Comparison of ENCODE assay signal across 1 fruit fly cellular context in the genomic region with DNA sequence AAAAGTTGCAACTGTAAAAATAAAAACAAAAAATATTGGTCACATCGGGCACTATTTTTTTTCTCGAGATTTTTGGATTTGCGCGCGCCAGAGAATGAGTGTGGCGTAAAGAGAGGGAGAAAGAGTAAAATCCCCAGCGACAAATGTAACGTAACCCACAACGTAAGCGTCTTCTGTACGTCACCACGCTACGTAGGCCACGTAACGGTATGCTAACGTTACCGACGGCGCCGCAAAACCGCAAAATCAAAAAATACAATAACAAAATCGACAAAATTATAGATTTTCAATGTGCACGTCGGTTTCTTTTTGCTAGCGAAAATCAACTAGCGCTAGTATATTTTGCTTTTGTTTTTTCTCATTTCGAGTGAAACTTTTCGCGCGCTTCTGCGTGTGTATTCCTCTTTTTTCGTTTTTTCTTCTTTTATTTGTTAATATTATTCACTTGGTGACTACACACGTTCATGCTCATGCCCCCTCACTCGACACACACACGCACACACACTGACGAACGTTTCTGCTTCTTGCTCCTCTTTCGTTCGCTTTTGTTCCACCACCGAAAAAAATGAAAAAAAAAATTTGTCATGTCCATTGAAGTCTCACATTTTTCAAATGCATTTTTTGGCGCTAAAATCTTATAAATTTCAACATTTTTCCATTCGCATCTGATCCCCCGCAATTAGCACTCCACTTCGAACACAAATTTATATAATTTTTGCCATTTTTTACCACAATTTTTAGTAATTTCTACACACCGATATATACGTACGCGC.
A peak's percentile ranks its signal among the peaks of the same experiment; 100 is the strongest.
TF ChIP-seq lines count a peak whose summit lies in the region.

No protein-coding gene starts in this region.

TF ChIP-seq in whole organism, embryonic, 481 proteins besides CTCF, POLR2A, EP300 and RAD21 (continued from another document):
- TF ChIP-seq CG4617 (GFP tag; optimal IDR thresholded peaks at IDR 0.05; lab: Kevin White, UChicago; ENCODE audit: borderline replicate concordance) (no peak), CG16813 (GFP tag; IDR thresholded peaks at IDR 0.05; lab: Robert Waterston, UW; ENCODE audit: partially characterized antibody) (no peak), CG2678 (tag; optimal IDR thresholded peaks at IDR 0.05; lab: Kevin White, UChicago) (peak; percentile 21), gfzf (GFP tag; optimal IDR thresholded peaks at IDR 0.05; lab: Kevin White, UChicago) (no peak), Drgx (GFP tag; IDR thresholded peaks at IDR 0.05; lab: Robert Waterston, UW) (0 out of 2 replicates have a peak, but pooled peaks have one; percentile 19), CG15269 (tag; optimal IDR thresholded peaks at IDR 0.05; lab: Kevin White, UChicago) (no peak), ERR (GFP tag; optimal IDR thresholded peaks at IDR 0.05; lab: Kevin White, UChicago) (no peak), CG15514 (GFP tag; optimal IDR thresholded peaks at IDR 0.05; lab: Kevin White, UChicago) (no peak), CG10209 (GFP tag; optimal IDR thresholded peaks at IDR 0.05; lab: Kevin White, UChicago) (no peak), CG12299 (tag; optimal IDR thresholded peaks at IDR 0.05; lab: Kevin White, UChicago) (peak; percentile 8), Trl (optimal IDR thresholded peaks at IDR 0.05; lab: Kevin White, UChicago) (peak; percentile 40 to 47), Trl (GFP tag; optimal IDR thresholded peaks at IDR 0.05; lab: Kevin White, UChicago) (no peak), pan (optimal IDR thresholded peaks at IDR 0.05; lab: Kevin White, UChicago) (no peak), pan (GFP tag; optimal IDR thresholded peaks at IDR 0.05 in 1 of 2, IDR thresholded peaks at IDR 0.05 in 1 of 2) (no peak), CG11085 (GFP tag; IDR thresholded peaks at IDR 0.05; lab: Robert Waterston, UW) (no peak), bsh (GFP tag; optimal IDR thresholded peaks at IDR 0.05; lab: Kevin White, UChicago) (peak in 1 of 2 experiments; percentile 6), CG10431 (GFP tag; optimal IDR thresholded peaks at IDR 0.05; lab: Kevin White, UChicago) (no peak), CG13287 (GFP tag; IDR thresholded peaks at IDR 0.05; lab: Robert Waterston, UW; ENCODE audit: partially characterized antibody) (no peak), CG2889 (GFP tag; IDR thresholded peaks at IDR 0.05; lab: Robert Waterston, UW) (no peak), CG17385 (GFP tag; optimal IDR thresholded peaks at IDR 0.05; lab: Kevin White, UChicago) (peak; percentile 92), Oli (tag; optimal IDR thresholded peaks at IDR 0.05; lab: Kevin White, UChicago) (no peak), CG17361 (GFP tag; IDR thresholded peaks at IDR 0.05; lab: Robert Waterston, UW) (0 out of 3 replicates have a peak, but pooled peaks have one; percentile 7), CG7357 (GFP tag; IDR thresholded peaks at IDR 0.05; lab: Robert Waterston, UW) (no peak), CG10543 (GFP tag; optimal IDR thresholded peaks at IDR 0.05; lab: Kevin White, UChicago) (no peak), luna (GFP tag; optimal IDR thresholded peaks at IDR 0.05; lab: Kevin White, UChicago) (no peak), ATbp (GFP tag; optimal IDR thresholded peaks at IDR 0.05; lab: Kevin White, UChicago) (no peak), wor (GFP tag; IDR thresholded peaks at IDR 0.05; lab: Robert Waterston, UW) (no peak), Hey (tag; optimal IDR thresholded peaks at IDR 0.05; lab: Kevin White, UChicago) (no peak), fd3F (GFP tag; optimal IDR thresholded peaks at IDR 0.05; lab: Kevin White, UChicago) (no peak), CG13424 (tag; optimal IDR thresholded peaks at IDR 0.05; lab: Kevin White, UChicago) (peak; percentile 7), CG31224 (GFP tag; IDR thresholded peaks at IDR 0.05; lab: Robert Waterston, UW) (no peak), D (optimal IDR thresholded peaks at IDR 0.05; lab: Kevin White, UChicago) (no peak), D (GFP tag; optimal IDR thresholded peaks at IDR 0.05; lab: Kevin White, UChicago) (peak; percentile 3), cg (GFP tag; optimal IDR thresholded peaks at IDR 0.05; lab: Kevin White, UChicago) (no peak), Atf6 (GFP tag; IDR thresholded peaks at IDR 0.05; lab: Robert Waterston, UW) (no peak), CG30431 (GFP tag; optimal IDR thresholded peaks at IDR 0.05; lab: Kevin White, UChicago) (no peak), BtbVII (GFP tag; optimal IDR thresholded peaks at IDR 0.05; lab: Kevin White, UChicago) (no peak), CG14860 (GFP tag; IDR thresholded peaks at IDR 0.05; lab: Robert Waterston, UW; ENCODE audit: partially characterized antibody) (no peak), Rx (GFP tag; IDR thresholded peaks at IDR 0.05; lab: Robert Waterston, UW) (no peak), bigmax (GFP tag; optimal IDR thresholded peaks at IDR 0.05; lab: Kevin White, UChicago) (no peak), CG33213 (GFP tag; optimal IDR thresholded peaks at IDR 0.05; lab: Kevin White, UChicago) (no peak), Med (GFP tag; lab: Kevin White, UChicago) (peak; percentile 68), yki (optimal IDR thresholded peaks at IDR 0.05; lab: Kevin White, UChicago) (no peak), CG34422 (GFP tag; IDR thresholded peaks at IDR 0.05; lab: Robert Waterston, UW) (peak; percentile 40; the same call in 1 of the 3 replicates), dmrt99B (tag; optimal IDR thresholded peaks at IDR 0.05; lab: Kevin White, UChicago) (no peak), CG11247 (GFP tag; IDR thresholded peaks at IDR 0.05; lab: Robert Waterston, UW) (no peak), CG7928 (GFP tag; optimal IDR thresholded peaks at IDR 0.05; lab: Kevin White, UChicago) (no peak), CG6854 (GFP tag; optimal IDR thresholded peaks at IDR 0.05; lab: Kevin White, UChicago) (no peak), Hmr (GFP tag; optimal IDR thresholded peaks at IDR 0.05; lab: Kevin White, UChicago) (no peak), dpn (GFP tag; optimal IDR thresholded peaks at IDR 0.05; lab: Kevin White, UChicago) (no peak), amos (GFP tag; IDR thresholded peaks at IDR 0.05; lab: Robert Waterston, UW; ENCODE audit: partially characterized antibody) (no peak), bbx (GFP tag; IDR thresholded peaks at IDR 0.05; lab: Robert Waterston, UW; ENCODE audit: partially characterized antibody) (no peak), CG8924 (tag; optimal IDR thresholded peaks at IDR 0.05; lab: Kevin White, UChicago) (peak; percentile 56), CG6654 (GFP tag; optimal IDR thresholded peaks at IDR 0.05; lab: Kevin White, UChicago) (no peak), CG7786 (GFP tag; optimal IDR thresholded peaks at IDR 0.05; lab: Kevin White, UChicago) (no peak), D19B (GFP tag; optimal IDR thresholded peaks at IDR 0.05; lab: Kevin White, UChicago) (no peak), CG12236 (GFP tag; optimal IDR thresholded peaks at IDR 0.05; lab: Kevin White, UChicago) (no peak), CkIIα-i1 (GFP tag; IDR thresholded peaks at IDR 0.05; lab: Robert Waterston, UW) (no peak), Ets97D (GFP tag; optimal IDR thresholded peaks at IDR 0.05; lab: Kevin White, UChicago) (no peak), YL-1 (GFP tag; optimal IDR thresholded peaks at IDR 0.05; lab: Kevin White, UChicago) (peak; percentile 42), vfl (GFP tag; optimal IDR thresholded peaks at IDR 0.05; lab: Kevin White, UChicago) (no peak)
TF ChIP-seq in whole organism, embryonic: peak in this region for 25.
